Fruit fly (Drosophila melanogaster) whole organism, prepupa: Measurements from ENCODE around the gene CG45066.
A peak's percentile ranks its signal among the peaks of the same experiment; 100 is the strongest.

Experiments used
- CG10631 ChIP-seq: fragments of 200-800 bp; sonication (Bioruptor generic); optimal IDR thresholded peaks from 2 replicates; lab custom pipeline; 2016; ENCODE audit warnings: missing biosample characterization, missing genetic modification characterization
- CG10669 ChIP-seq: fragments of 200-800 bp; sonication (Bioruptor generic); optimal IDR thresholded peaks from 3 replicates; lab custom pipeline; 2018; ENCODE audit warnings: missing biosample characterization, mild to moderate bottlenecking, missing genetic modification characterization, moderate library complexity
- CG11294 ChIP-seq: fragments of 200-800 bp; sonication (Bioruptor generic); IDR thresholded peaks from 2 replicates; pipeline ENCODE4 v1.3.6; 2022; ENCODE audit warnings: missing biosample characterization, missing genetic modification characterization
- CG11762 ChIP-seq: fragments of 200-800 bp; sonication (Bioruptor generic); optimal IDR thresholded peaks from 3 replicates; lab custom pipeline; 2016; ENCODE audit warnings: missing biosample characterization, missing genetic modification characterization; ENCODE audit not compliant: insufficient read depth
- CG11902 ChIP-seq: fragments of 200-800 bp; sonication (Bioruptor generic); optimal IDR thresholded peaks from 3 replicates; lab custom pipeline; 2016; ENCODE audit warnings: missing biosample characterization, missing genetic modification characterization
- CG1621 ChIP-seq: fragments of 200-800 bp; sonication (Bioruptor generic); optimal IDR thresholded peaks from 3 replicates; lab custom pipeline; 2018; ENCODE audit warnings: missing biosample characterization, mild to moderate bottlenecking, missing genetic modification characterization
- CG16779 ChIP-seq: fragments of 200-800 bp; sonication (Bioruptor generic); optimal IDR thresholded peaks from 3 replicates; lab custom pipeline; 2017; ENCODE audit warnings: missing biosample characterization, mild to moderate bottlenecking, missing genetic modification characterization
- CG3032 ChIP-seq: fragments of 200-800 bp; optimal IDR thresholded peaks from 2 replicates; lab custom pipeline; 2019; ENCODE audit warnings: missing biosample characterization, mild to moderate bottlenecking, missing genetic modification characterization, moderate library complexity
- CG31627 ChIP-seq: fragments of 200-800 bp; sonication (Bioruptor generic); optimal IDR thresholded peaks from 3 replicates; lab custom pipeline; 2016; ENCODE audit warnings: missing biosample characterization, missing genetic modification characterization
- CG34406 ChIP-seq: fragments of 200-800 bp; sonication (Bioruptor generic); optimal IDR thresholded peaks from 3 replicates; lab custom pipeline; 2016; ENCODE audit warnings: missing biosample characterization, missing genetic modification characterization
- CG3919 ChIP-seq: fragments of 200-800 bp; sonication (Bioruptor generic); optimal IDR thresholded peaks from 3 replicates; lab custom pipeline; 2016; ENCODE audit warnings: missing biosample characterization, missing genetic modification characterization
- CG6163 ChIP-seq: fragments of 200-800 bp; sonication (Bioruptor generic); IDR thresholded peaks from 3 replicates; pipeline ENCODE4 v1.3.6; 2022; ENCODE audit warnings: missing biosample characterization, missing genetic modification characterization
- CG6276 ChIP-seq: fragments of 200-800 bp; sonication (Bioruptor generic); optimal IDR thresholded peaks from 2 replicates; lab custom pipeline; 2017; ENCODE audit warnings: missing biosample characterization, mild to moderate bottlenecking, missing genetic modification characterization
- CG6792 ChIP-seq: fragments of 200-800 bp; sonication (Bioruptor generic); optimal IDR thresholded peaks from 3 replicates; lab custom pipeline; 2016; ENCODE audit warnings: missing biosample characterization, missing genetic modification characterization
- CG6854 ChIP-seq: fragments of 200-800 bp; sonication (Bioruptor generic); optimal IDR thresholded peaks from 2 replicates; lab custom pipeline; 2017; ENCODE audit warnings: missing biosample characterization, mild to moderate bottlenecking, missing genetic modification characterization
- CG7368 ChIP-seq: fragments of 200-800 bp; sonication (Bioruptor generic); optimal IDR thresholded peaks from 3 replicates; lab custom pipeline; 2016; ENCODE audit warnings: missing biosample characterization, missing genetic modification characterization
- CG8119 ChIP-seq: fragments of 200-800 bp; sonication (Bioruptor generic); IDR thresholded peaks from 3 replicates; pipeline ENCODE4 v1.3.6; 2022; ENCODE audit warnings: missing biosample characterization, missing genetic modification characterization
- CG8632 ChIP-seq: fragments of 200-800 bp; sonication (Bioruptor generic); optimal IDR thresholded peaks from 3 replicates; lab custom pipeline; 2016; ENCODE audit warnings: missing biosample characterization, missing genetic modification characterization
- Eip75B ChIP-seq: fragments of 200-800 bp; sonication (Bioruptor generic); optimal IDR thresholded peaks from 3 replicates; lab custom pipeline; 2016; ENCODE audit warnings: missing biosample characterization, missing genetic modification characterization
- Eip78C ChIP-seq: fragments of 200-800 bp; sonication (Bioruptor generic); peaks from one replicate; lab custom pipeline; 2016; ENCODE audit warnings: missing biosample characterization, missing genetic modification characterization
- Eip93F ChIP-seq: fragments of 200-800 bp; sonication (Bioruptor generic); optimal IDR thresholded peaks from 2 replicates; lab custom pipeline; 2016; ENCODE audit warnings: missing biosample characterization, mild to moderate bottlenecking, missing genetic modification characterization
- Gug ChIP-seq: fragments of 200-800 bp; sonication (Bioruptor generic); IDR thresholded peaks from 2 replicates; pipeline ENCODE4 v1.3.6; 2022; ENCODE audit warnings: missing biosample characterization, missing genetic modification characterization
- Hr38 ChIP-seq: sonication (Bioruptor generic); optimal IDR thresholded peaks from 2 replicates; lab custom pipeline; 2016; ENCODE audit warnings: missing biosample characterization, missing genetic modification characterization
- Hr39 ChIP-seq: fragments of 200-800 bp; sonication (Bioruptor generic); optimal IDR thresholded peaks from 2 replicates; lab custom pipeline; 2016; ENCODE audit warnings: missing biosample characterization, missing genetic modification characterization
- Hr4 ChIP-seq: fragments of 200-800 bp; sonication (Bioruptor generic); optimal IDR thresholded peaks from 3 replicates; lab custom pipeline; 2016; ENCODE audit warnings: missing biosample characterization, missing genetic modification characterization
- Lpt ChIP-seq: fragments of 200-800 bp; sonication (Bioruptor generic); optimal IDR thresholded peaks from 3 replicates; lab custom pipeline; 2016; ENCODE audit warnings: missing biosample characterization, missing genetic modification characterization
- Met ChIP-seq: fragments of 200-800 bp; sonication (Bioruptor generic); optimal IDR thresholded peaks from 3 replicates; lab custom pipeline; 2016; ENCODE audit warnings: missing biosample characterization, missing genetic modification characterization
- Sox102F ChIP-seq: fragments of 200-800 bp; sonication (Bioruptor generic); optimal IDR thresholded peaks from 2 replicates; lab custom pipeline; 2016; ENCODE audit warnings: missing biosample characterization, mild to moderate bottlenecking, missing genetic modification characterization
- Sox14 ChIP-seq: fragments of 200-800 bp; sonication (Bioruptor generic); optimal IDR thresholded peaks from 3 replicates; lab custom pipeline; 2016; ENCODE audit warnings: missing biosample characterization, missing genetic modification characterization
- achi ChIP-seq: fragments of 200-800 bp; sonication (Bioruptor generic); optimal IDR thresholded peaks from 3 replicates; lab custom pipeline; 2016; ENCODE audit warnings: missing biosample characterization, missing genetic modification characterization
- dac ChIP-seq: fragments of 200-800 bp; sonication (Bioruptor generic); optimal IDR thresholded peaks from 2 replicates; lab custom pipeline; 2017; ENCODE audit warnings: missing biosample characterization, mild to moderate bottlenecking, missing genetic modification characterization
- dsx ChIP-seq: fragments of 200-800 bp; optimal IDR thresholded peaks from 3 replicates; lab custom pipeline; 2019; ENCODE audit warnings: missing biosample characterization, mild to moderate bottlenecking, missing genetic modification characterization, moderate library complexity; ENCODE audit not compliant: poor library complexity, severe bottlenecking
- eg ChIP-seq: fragments of 200-800 bp; sonication (Bioruptor generic); IDR thresholded peaks from 3 replicates; pipeline ENCODE4 v1.3.6; 2022; ENCODE audit warnings: missing biosample characterization, missing genetic modification characterization
- fd59A ChIP-seq: fragments of 200-800 bp; sonication (Bioruptor generic); optimal IDR thresholded peaks from 2 replicates; lab custom pipeline; 2017; ENCODE audit warnings: missing biosample characterization, mild to moderate bottlenecking, missing genetic modification characterization, missing genetic modification reagents
- fd85E ChIP-seq: fragments of 200-800 bp; sonication (Bioruptor generic); optimal IDR thresholded peaks from 3 replicates; lab custom pipeline; 2016; ENCODE audit warnings: missing biosample characterization, missing genetic modification characterization
- fkh ChIP-seq: fragments of 200-800 bp; sonication (Bioruptor generic); optimal IDR thresholded peaks from 3 replicates; lab custom pipeline; 2017; ENCODE audit warnings: missing biosample characterization, mild to moderate bottlenecking, missing genetic modification characterization, moderate library complexity
- lz ChIP-seq: fragments of 200-800 bp; sonication (Bioruptor generic); optimal IDR thresholded peaks from 3 replicates; lab custom pipeline; 2016; ENCODE audit warnings: missing biosample characterization, missing genetic modification characterization
- pdm3 ChIP-seq: fragments of 200-800 bp; sonication (Bioruptor generic); optimal IDR thresholded peaks from 3 replicates; lab custom pipeline; 2016; ENCODE audit warnings: missing biosample characterization, missing genetic modification characterization
- salr ChIP-seq, 2 experiments: fragments of 200-800 bp; sonication (Bioruptor generic); optimal IDR thresholded peaks; 3 replicates each; lab custom pipeline; 2016 to 2018; ENCODE audit warnings: missing biosample characterization in 2 of 2, missing genetic modification characterization in 2 of 2, mild to moderate bottlenecking in 1 of 2
- spab ChIP-seq: fragments of 200-800 bp; sonication (Bioruptor generic); optimal IDR thresholded peaks from 2 replicates; lab custom pipeline; 2017; ENCODE audit warnings: missing biosample characterization, mild to moderate bottlenecking, missing genetic modification characterization, missing genetic modification reagents
- ss ChIP-seq, 2 experiments: fragments of 200-800 bp; sonication (Bioruptor generic); optimal IDR thresholded peaks; 2 replicates in 1 of 2; 3 replicates in 1 of 2; lab custom pipeline; 2017 to 2018; ENCODE audit warnings: mild to moderate bottlenecking in 2 of 2, missing biosample characterization in 2 of 2, missing genetic modification characterization in 2 of 2, moderate library complexity in 1 of 2
- svp ChIP-seq: fragments of 200-800 bp; sonication (Bioruptor generic); peaks from one replicate; lab custom pipeline; 2016; ENCODE audit warnings: missing biosample characterization, missing genetic modification characterization
- topi ChIP-seq: fragments of 200-800 bp; sonication (Bioruptor generic); optimal IDR thresholded peaks from 3 replicates; lab custom pipeline; 2016; ENCODE audit warnings: missing biosample characterization, missing genetic modification characterization
- vri ChIP-seq: fragments of 200-800 bp; sonication (Bioruptor generic); optimal IDR thresholded peaks from 3 replicates; lab custom pipeline; 2016; ENCODE audit warnings: missing biosample characterization, mild to moderate bottlenecking, missing genetic modification characterization

The CG45066 gene

dm6 chr3L:3077568-3078107 is 33.4 kb downstream of the CG45066 start (continued):
- TF ChIP-seq Sox102F (GFP tag; lab: Kevin White, UChicago) (peak; percentile 86), Hr39 (peak; percentile 41), fd59A (GFP tag; lab: Kevin White, UChicago) (peak; percentile 16), CG8119 (GFP tag; lab: Robert Waterston, UW) (peak; percentile 91), CG6276 (GFP tag; lab: Kevin White, UChicago) (peak; percentile 62), achi (GFP tag; lab: Kevin White, UChicago) (peak; percentile 69), Gug (GFP tag; lab: Robert Waterston, UW) (no peak), Eip78C (GFP tag; lab: Kevin White, UChicago) (peak; percentile 83), Eip75B (GFP tag; lab: Kevin White, UChicago) (peak; percentile 46), pdm3 (GFP tag; lab: Kevin White, UChicago) (peak; percentile 56), CG1621 (tag; lab: Kevin White, UChicago) (peak; percentile 75), CG3032 (tag; lab: Kevin White, UChicago) (peak; percentile 32), dac (GFP tag; lab: Kevin White, UChicago) (peak; percentile 1), CG11902 (GFP tag; lab: Kevin White, UChicago) (peak; percentile 8), CG31627 (GFP tag; lab: Kevin White, UChicago) (no peak), svp (peak; percentile 94), CG11762 (GFP tag; lab: Kevin White, UChicago) (no peak), CG6854 (GFP tag; lab: Kevin White, UChicago) (peak; percentile 73), CG8632 (GFP tag; lab: Kevin White, UChicago) (peak; percentile 62), spab (GFP tag; lab: Kevin White, UChicago) (no peak), CG3919 (GFP tag; lab: Kevin White, UChicago) (peak; percentile 48), CG16779 (tag; lab: Kevin White, UChicago) (peak; percentile 62), CG11294 (GFP tag; lab: Robert Waterston, UW) (0 out of 2 replicates have a peak, but pooled peaks have one; percentile 9), Sox14 (GFP tag; lab: Kevin White, UChicago) (peak; percentile 54), salr (GFP tag; optimal IDR thresholded peaks at IDR 0.05; lab: Kevin White, UChicago) (peak; percentile 4 to 61), lz (GFP tag; lab: Kevin White, UChicago) (peak; percentile 53), fd85E (GFP tag; lab: Kevin White, UChicago) (peak; percentile 2), ss (GFP tag; optimal IDR thresholded peaks at IDR 0.05; lab: Kevin White, UChicago) (peak; percentile 89 to 93), Met (GFP tag; lab: Kevin White, UChicago) (peak; percentile 72), CG6792 (GFP tag; lab: Kevin White, UChicago) (peak; percentile 54), topi (peak; percentile 6), Hr4 (GFP tag; lab: Kevin White, UChicago) (peak; percentile 29), Hr38 (GFP tag; lab: Kevin White, UChicago) (no peak), CG7368 (peak; percentile 26), Eip93F (GFP tag; lab: Kevin White, UChicago) (peak; percentile 62)
- TF ChIP-seq, all 60 proteins: peak for 50

dm6 chr3L:3076954-3077353 is 34.1 kb downstream of the CG45066 start:
- TF ChIP-seq dsx (GFP tag; lab: Kevin White, UChicago): no peak
- no peak for TF ChIP-seq CG31627 (GFP tag; lab: Kevin White, UChicago)
- no peak for TF ChIP-seq lz (GFP tag; lab: Kevin White, UChicago)
- TF ChIP-seq eg: 0 out of 3 replicates have a peak, but pooled peaks have one; percentile 0

dm6 chr3L:3074805-3075204 is 36.2 kb downstream of the CG45066 start:
- 0 out of 3 replicates have a peak, but pooled peaks have one; percentile 18 for TF ChIP-seq CG6163 (GFP tag; lab: Robert Waterston, UW)
- TF ChIP-seq Eip75B (GFP tag; lab: Kevin White, UChicago): no peak
- TF ChIP-seq CG6792 (GFP tag; lab: Kevin White, UChicago): no peak
- no peak for TF ChIP-seq CG8119 (GFP tag; lab: Robert Waterston, UW)
- no peak for TF ChIP-seq fkh (GFP tag; lab: Kevin White, UChicago)
- no peak for TF ChIP-seq Hr38 (GFP tag; lab: Kevin White, UChicago)
- TF ChIP-seq CG1621 (tag; lab: Kevin White, UChicago): no peak
- TF ChIP-seq Sox14 (GFP tag; lab: Kevin White, UChicago): no peak
- no peak for TF ChIP-seq Sox102F (GFP tag; lab: Kevin White, UChicago)
- TF ChIP-seq CG34406: no peak
- TF ChIP-seq CG10669 (GFP tag; lab: Kevin White, UChicago): no peak
- TF ChIP-seq Eip93F (GFP tag; lab: Kevin White, UChicago): no peak
- TF ChIP-seq vri: no peak
- peak; percentile 70 for TF ChIP-seq CG6854 (GFP tag; lab: Kevin White, UChicago)
- TF ChIP-seq fd59A (GFP tag; lab: Kevin White, UChicago): no peak
- peak in 1 of 2 experiments; percentile 16 for TF ChIP-seq ss (GFP tag; optimal IDR thresholded peaks at IDR 0.05; lab: Kevin White, UChicago)
- no peak for TF ChIP-seq CG10631 (GFP tag; lab: Kevin White, UChicago)
- TF ChIP-seq Lpt (GFP tag; lab: Kevin White, UChicago): no peak
